Worm (Caenorhabditis elegans) whole organism, L4 larva: ENCODE results near the gene brap-2.

Experiments used
- F10B5.3 ChIP-seq: sonication (generic microtip); optimal IDR thresholded peaks from 2 replicates; lab custom pipeline; 2016; ENCODE audit warnings: mild to moderate bottlenecking, missing genetic modification characterization, missing compliant biosample characterization
- F26F4.8 ChIP-seq: fragments of 200-800 bp; sonication (Bioruptor generic); conservative IDR thresholded peaks from 2 replicates; pipeline ENCODE4 v1.3.6; 2022; ENCODE audit warnings: missing genetic modification characterization, missing compliant biosample characterization
- F49E8.2 ChIP-seq: sonication (generic microtip); optimal IDR thresholded peaks from 2 replicates; lab custom pipeline; 2016; ENCODE audit warnings: missing compliant biosample characterization, mild to moderate bottlenecking, missing genetic modification characterization, borderline replicate concordance
- R02D3.7 ChIP-seq: fragments of 150-350 bp; sonication (generic microtip); optimal IDR thresholded peaks from 3 replicates; lab custom pipeline; 2014; ENCODE audit warnings: missing biosample characterization, missing genetic modification characterization
- T26A8.4 ChIP-seq: fragments of 200-800 bp; sonication (Bioruptor generic); IDR thresholded peaks from 2 replicates; pipeline ENCODE4 v1.3.6; 2022; ENCODE audit warnings: missing genetic modification characterization, missing compliant biosample characterization
- Y105C5A.15 ChIP-seq: fragments of 200-800 bp; sonication (Bioruptor generic); IDR thresholded peaks from 2 replicates; pipeline ENCODE4 v1.3.6; 2022; ENCODE audit warnings: missing genetic modification characterization, missing compliant biosample characterization
- Y48G9A.11 ChIP-seq: fragments of 200-800 bp; sonication (Bioruptor generic); IDR thresholded peaks from 2 replicates; pipeline ENCODE4 v1.3.6; 2022; ENCODE audit warnings: missing genetic modification reagents, missing genetic modification characterization, missing compliant biosample characterization
- ZK546.5 ChIP-seq, 2 experiments: sonication (generic microtip); optimal IDR thresholded peaks; 2 replicates each; lab custom pipeline; 2017; ENCODE audit warnings: missing biosample characterization in 2 of 2, missing genetic modification characterization in 2 of 2
- aly-2 ChIP-seq: sonication (generic microtip); optimal IDR thresholded peaks from 2 replicates; lab custom pipeline; 2018; ENCODE audit warnings: missing biosample characterization, missing genetic modification characterization
- ama-1 ChIP-seq: fragments of 150-350 bp; optimal IDR thresholded peaks from 2 replicates; lab custom pipeline; 2014; ENCODE audit warnings: inconsistent platforms, mixed read lengths
- attf-4 ChIP-seq: sonication (generic microtip); optimal IDR thresholded peaks from 3 replicates; lab custom pipeline; 2017; ENCODE audit warnings: missing biosample characterization, missing genetic modification characterization
- ceh-28 ChIP-seq: fragments of 150-350 bp; optimal IDR thresholded peaks from 2 replicates; lab custom pipeline; 2014; ENCODE audit warnings: missing biosample characterization, missing genetic modification reagents, missing genetic modification characterization
- ceh-32 ChIP-seq: sonication (generic microtip); optimal IDR thresholded peaks from 2 replicates; lab custom pipeline; 2016; ENCODE audit warnings: mild to moderate bottlenecking, missing genetic modification characterization, missing compliant biosample characterization; ENCODE audit not compliant: poor library complexity
- ceh-82 ChIP-seq: sonication (generic microtip); optimal IDR thresholded peaks from 2 replicates; lab custom pipeline; 2017; ENCODE audit warnings: missing biosample characterization, missing genetic modification characterization
- ces-1 ChIP-seq: fragments of 150-350 bp; sonication (generic microtip); optimal IDR thresholded peaks from 4 replicates; lab custom pipeline; 2014; ENCODE audit warnings: missing biosample characterization, missing genetic modification reagents, missing genetic modification characterization
- ctbp-1 ChIP-seq: fragments of 200-800 bp; sonication (Bioruptor generic); IDR thresholded peaks from 2 replicates; pipeline ENCODE4 v1.3.6; 2022; ENCODE audit warnings: missing genetic modification reagents, missing genetic modification characterization, missing compliant biosample characterization
- daf-12 ChIP-seq: fragments of 150-350 bp; optimal IDR thresholded peaks from 2 replicates; lab custom pipeline; 2014; ENCODE audit warnings: missing biosample characterization, missing genetic modification reagents, missing genetic modification characterization
- daf-16 ChIP-seq, 3 experiments: sonication (generic microtip); optimal IDR thresholded peaks; 2 replicates each; lab custom pipeline; 2016 to 2017; ENCODE audit warnings: missing genetic modification characterization in 3 of 3, missing genetic modification reagents in 3 of 3, mild to moderate bottlenecking in 2 of 3, missing compliant biosample characterization in 2 of 3, missing biosample characterization in 1 of 3, moderate library complexity in 1 of 3
- daf-8 ChIP-seq: fragments of 200-800 bp; sonication (Bioruptor generic); IDR thresholded peaks from 2 replicates; pipeline ENCODE4 v1.3.6; 2022; ENCODE audit warnings: missing genetic modification characterization, missing compliant biosample characterization
- dpl-1 ChIP-seq: fragments of 150-350 bp; optimal IDR thresholded peaks from 2 replicates; lab custom pipeline; 2014; ENCODE audit warnings: missing biosample characterization, missing genetic modification reagents, missing genetic modification characterization
- duxl-1 ChIP-seq: sonication (generic microtip); optimal IDR thresholded peaks from 2 replicates; lab custom pipeline; 2016; ENCODE audit warnings: mild to moderate bottlenecking, missing genetic modification characterization, moderate library complexity, missing compliant biosample characterization; ENCODE audit not compliant: poor library complexity
- dve-1 ChIP-seq: sonication (generic microtip); optimal IDR thresholded peaks from 2 replicates; lab custom pipeline; 2017; ENCODE audit warnings: antibody characterized with exemption, mild to moderate bottlenecking, missing genetic modification characterization, missing compliant biosample characterization; ENCODE audit not compliant: insufficient read depth
- egl-43 ChIP-seq: fragments of 200-800 bp; sonication (Bioruptor generic); IDR thresholded peaks from 2 replicates; pipeline ENCODE4 v1.3.6; 2022; ENCODE audit warnings: missing genetic modification reagents, missing genetic modification characterization, missing compliant biosample characterization
- fkh-10 ChIP-seq: fragments of 150-350 bp; optimal IDR thresholded peaks from 2 replicates; lab custom pipeline; 2014; ENCODE audit warnings: missing biosample characterization, missing genetic modification reagents, missing genetic modification characterization
- fos-1 ChIP-seq: fragments of 150-350 bp; optimal IDR thresholded peaks from 2 replicates; lab custom pipeline; 2014; ENCODE audit warnings: missing biosample characterization, missing genetic modification characterization
- gei-8 ChIP-seq: fragments of 200-800 bp; sonication (Bioruptor generic); optimal IDR thresholded peaks from 2 replicates; lab custom pipeline; 2018; ENCODE audit warnings: mild to moderate bottlenecking, missing genetic modification characterization, missing compliant biosample characterization
- hif-1 ChIP-seq, 2 experiments: sonication (generic microtip); optimal IDR thresholded peaks; 2 replicates each; lab custom pipeline; 2016 to 2017; ENCODE audit warnings: missing compliant biosample characterization in 2 of 2, missing genetic modification characterization in 2 of 2, missing genetic modification reagents in 2 of 2, missing genotype in 2 of 2, mild to moderate bottlenecking in 1 of 2
- hlh-30 ChIP-seq: sonication (generic microtip); optimal IDR thresholded peaks from 2 replicates; lab custom pipeline; 2017; ENCODE audit warnings: antibody characterized with exemption, mild to moderate bottlenecking, missing genetic modification characterization, missing compliant biosample characterization; ENCODE audit not compliant: insufficient read depth
- lin-13 ChIP-seq: fragments of 150-350 bp; optimal IDR thresholded peaks from 2 replicates; lab custom pipeline; 2014; ENCODE audit warnings: missing biosample characterization, missing genetic modification reagents, missing genetic modification characterization
- lin-15B ChIP-seq: fragments of 150-350 bp; sonication (generic microtip); optimal IDR thresholded peaks from 3 replicates; lab custom pipeline; 2014; ENCODE audit warnings: missing biosample characterization, missing genetic modification characterization
- lin-29 ChIP-seq: fragments of 200-800 bp; sonication (Bioruptor generic); IDR thresholded peaks from 2 replicates; pipeline ENCODE4 v1.3.6; 2022; ENCODE audit warnings: missing genetic modification reagents, missing genetic modification characterization, missing compliant biosample characterization
- lin-38 ChIP-seq: fragments of 200-800 bp; sonication (Bioruptor generic); IDR thresholded peaks from 2 replicates; pipeline ENCODE4 v1.3.6; 2022; ENCODE audit warnings: missing genetic modification reagents, missing genetic modification characterization, missing compliant biosample characterization
- madf-5 ChIP-seq, 2 experiments: fragments of 200-800 bp; sonication (Bioruptor generic); IDR thresholded peaks; 2 replicates each; pipeline ENCODE4 v1.3.6; 2022; ENCODE audit warnings: missing compliant biosample characterization in 2 of 2, missing genetic modification characterization in 2 of 2
- mdl-1 ChIP-seq, 2 experiments: fragments of 150-350 bp in 1 of 2; sonication (generic microtip) in 1 of 2; optimal IDR thresholded peaks; 2 replicates each; lab custom pipeline; 2014 to 2017; ENCODE audit warnings: missing biosample characterization in 2 of 2, missing genetic modification characterization in 2 of 2
- mep-1 ChIP-seq: fragments of 150-350 bp; sonication (generic microtip); optimal IDR thresholded peaks from 3 replicates; lab custom pipeline; 2014; ENCODE audit warnings: missing biosample characterization, missing genetic modification characterization
- nhr-10 ChIP-seq: fragments of 150-350 bp; optimal IDR thresholded peaks from 2 replicates; lab custom pipeline; 2014; ENCODE audit warnings: missing biosample characterization, missing genetic modification characterization
- nhr-11 ChIP-seq: fragments of 150-350 bp; optimal IDR thresholded peaks from 2 replicates; lab custom pipeline; 2014; ENCODE audit warnings: missing biosample characterization, missing genetic modification characterization
- nhr-237 ChIP-seq: sonication (generic microtip); optimal IDR thresholded peaks from 2 replicates; lab custom pipeline; 2017; ENCODE audit warnings: missing biosample characterization, missing genetic modification characterization
- nhr-25 ChIP-seq: sonication (generic microtip); optimal IDR thresholded peaks from 2 replicates; lab custom pipeline; 2017; ENCODE audit warnings: missing genetic modification characterization, mild to moderate bottlenecking, missing compliant biosample characterization, antibody characterized with exemption, moderate library complexity, borderline replicate concordance; ENCODE audit not compliant: insufficient read depth
- nhr-41 ChIP-seq: fragments of 200-800 bp; sonication (Bioruptor generic); IDR thresholded peaks from 2 replicates; pipeline ENCODE4 v1.3.6; 2022; ENCODE audit warnings: missing genetic modification reagents, missing genetic modification characterization, missing compliant biosample characterization
- nhr-48 ChIP-seq: sonication (generic microtip); optimal IDR thresholded peaks from 2 replicates; lab custom pipeline; 2016; ENCODE audit warnings: mild to moderate bottlenecking, missing genetic modification characterization, missing compliant biosample characterization
- pqm-1 ChIP-seq: sonication (generic microtip); optimal IDR thresholded peaks from 2 replicates; lab custom pipeline; 2017; ENCODE audit warnings: missing biosample characterization, missing genetic modification characterization
- sdz-12 ChIP-seq: fragments of 200-800 bp; sonication (Bioruptor generic); optimal IDR thresholded peaks from 2 replicates; lab custom pipeline; 2018; ENCODE audit warnings: mild to moderate bottlenecking, missing genetic modification characterization, missing compliant biosample characterization
- set-16 ChIP-seq: fragments of 200-800 bp; sonication (Bioruptor generic); IDR thresholded peaks from 2 replicates; pipeline ENCODE4 v1.3.6; 2022; ENCODE audit warnings: missing genetic modification reagents, missing genetic modification characterization, missing compliant biosample characterization
- snpc-1.2 ChIP-seq: fragments of 200-800 bp; sonication (Bioruptor generic); IDR thresholded peaks from 2 replicates; pipeline ENCODE4 v1.3.6; 2022; ENCODE audit warnings: missing genetic modification reagents, missing genetic modification characterization, missing compliant biosample characterization
- unc-39 ChIP-seq: sonication (generic microtip); optimal IDR thresholded peaks from 2 replicates; lab custom pipeline; 2017; ENCODE audit warnings: missing biosample characterization, missing genetic modification characterization
- vab-7 ChIP-seq: fragments of 200-800 bp; sonication (Bioruptor generic); IDR thresholded peaks from 2 replicates; pipeline ENCODE4 v1.3.6; 2022; ENCODE audit warnings: missing genetic modification reagents, missing genetic modification characterization, missing compliant biosample characterization
- zag-1 ChIP-seq: fragments of 150-350 bp; optimal IDR thresholded peaks from 2 replicates; lab custom pipeline; 2014; ENCODE audit warnings: missing biosample characterization, missing genetic modification characterization
- zip-2 ChIP-seq: fragments of 150-350 bp; optimal IDR thresholded peaks from 2 replicates; lab custom pipeline; 2014; ENCODE audit warnings: missing biosample characterization, missing genetic modification characterization

brap-2 gene

DNA sequence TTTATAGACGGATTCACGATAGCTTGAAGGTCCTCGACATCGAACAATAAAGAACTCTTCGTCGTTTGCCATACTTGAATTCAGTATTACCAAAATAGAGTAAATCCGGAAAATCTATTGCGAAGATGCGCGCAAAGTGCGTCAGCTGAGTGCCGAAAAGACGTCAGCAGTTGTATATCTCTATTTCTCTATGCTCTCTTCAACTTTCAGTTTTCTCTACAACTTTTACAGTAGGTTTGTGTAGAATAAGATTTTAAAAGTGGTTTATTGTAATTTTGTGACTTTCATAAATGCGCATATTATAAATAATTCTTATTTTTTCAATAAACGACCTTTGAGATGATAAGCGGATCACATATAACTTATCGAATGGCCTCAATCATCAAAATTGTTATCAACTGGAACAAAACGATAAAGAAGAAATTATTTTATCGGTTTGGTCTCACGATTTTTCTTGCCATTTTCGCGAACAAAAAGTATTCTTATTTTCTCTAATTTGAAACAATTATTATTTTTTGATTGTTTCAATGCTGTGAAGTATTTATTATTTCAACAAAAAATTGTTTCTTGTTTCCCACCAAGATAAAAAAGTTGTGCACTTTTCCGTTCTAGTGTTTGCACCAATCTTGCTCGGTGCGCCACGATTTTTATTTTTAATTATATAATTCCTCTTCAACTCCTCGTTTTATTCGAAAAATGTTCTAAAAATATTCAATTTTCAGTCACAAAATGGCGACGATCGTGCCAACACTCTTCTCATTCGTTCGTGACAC, 19.5 kb downstream of the brap-2 start, which contains the start of the genes agt-2 and F09E5.3:
Gene agt-2 (minus strand): TSS at position 553 of the 773 bp plus-strand sequence.
Gene F09E5.3 (plus strand): TSS at position 723 of the 773 bp plus-strand sequence.
- peak; percentile 90 for TF ChIP-seq T26A8.4
- TF ChIP-seq ceh-82, result no peak
- no peak for TF ChIP-seq set-16 (GFP tag; lab: Robert Waterston, UW)
- TF ChIP-seq sdz-12 (GFP tag; lab: Kevin White, UChicago), result no peak
- no peak for TF ChIP-seq ceh-32 (tag; lab: Kevin White, UChicago)
- peak; percentile 91 for TF ChIP-seq dve-1
- TF ChIP-seq R02D3.7 (tag; lab: Kevin White, UChicago), result no peak
- TF ChIP-seq nhr-25 (tag; lab: Kevin White, UChicago), result peak; percentile 73
- peak; percentile 74 for TF ChIP-seq pqm-1 (tag; lab: Kevin White, UChicago)
- peak in 1 of 2 experiments; percentile 42 for TF ChIP-seq mdl-1 (tag; optimal IDR thresholded peaks at IDR 0.05; lab: Kevin White, UChicago)
- peak; percentile 58 for TF ChIP-seq duxl-1
- no peak for TF ChIP-seq fos-1 (tag; lab: Kevin White, UChicago)
- TF ChIP-seq lin-13 (GFP tag; lab: Kevin White, UChicago), result peak; percentile 84
- TF ChIP-seq lin-15B (tag; lab: Kevin White, UChicago), result no peak
- TF ChIP-seq lin-29, result peak; percentile 51; the same call in 1 of the 2 replicates
- TF ChIP-seq nhr-41 (GFP tag; lab: Robert Waterston, UW), result no peak
- TF ChIP-seq hif-1 (tag; optimal IDR thresholded peaks at IDR 0.05; lab: Kevin White, UChicago), result peak in 1 of 2 experiments; percentile 58
- TF ChIP-seq Y48G9A.11 (GFP tag; lab: Robert Waterston, UW), result no peak
- TF ChIP-seq Y105C5A.15 (GFP tag; lab: Robert Waterston, UW), result no peak
- TF ChIP-seq vab-7 (GFP tag; lab: Robert Waterston, UW), result no peak
- no peak for TF ChIP-seq ama-1 (lab: Kevin White, UChicago)
- TF ChIP-seq ceh-28, result no peak
- peak; percentile 81 for TF ChIP-seq hlh-30 (tag; lab: Kevin White, UChicago)
- no peak for TF ChIP-seq F49E8.2 (tag; lab: Kevin White, UChicago)
- peak; percentile 87 for TF ChIP-seq dpl-1 (GFP tag; lab: Kevin White, UChicago)
- TF ChIP-seq F10B5.3 (tag; lab: Kevin White, UChicago), result peak; percentile 65
- TF ChIP-seq zip-2 (tag; lab: Kevin White, UChicago), result peak; percentile 48
- TF ChIP-seq snpc-1.2, result no peak
- no peak for TF ChIP-seq zag-1
- peak; percentile 67 for TF ChIP-seq nhr-48
- no peak for TF ChIP-seq daf-12 (tag; lab: Kevin White, UChicago)
- TF ChIP-seq egl-43 (GFP tag; lab: Robert Waterston, UW), result no peak
- peak; percentile 89 for TF ChIP-seq nhr-11
- no peak for TF ChIP-seq nhr-10 (tag; lab: Kevin White, UChicago)
- no peak for TF ChIP-seq ZK546.5 (tag; optimal IDR thresholded peaks at IDR 0.05; lab: Kevin White, UChicago)
- TF ChIP-seq ctbp-1 (GFP tag; lab: Robert Waterston, UW), result peak; percentile 80; the same call in 1 of the 2 replicates
- peak in 1 of 2 experiments; percentile 19 for TF ChIP-seq daf-16 (GFP tag; optimal IDR thresholded peaks at IDR 0.05; lab: Kevin White, UChicago)
- TF ChIP-seq daf-16 (tag; optimal IDR thresholded peaks at IDR 0.05; lab: Kevin White, UChicago), result peak; percentile 19
- peak; percentile 32 for TF ChIP-seq ces-1 (GFP tag; lab: Kevin White, UChicago)
- TF ChIP-seq lin-38 (GFP tag; lab: Robert Waterston, UW), result peak; percentile 86
- TF ChIP-seq unc-39 (tag; lab: Kevin White, UChicago), result no peak
- no peak for TF ChIP-seq attf-4
- peak; percentile 86 for TF ChIP-seq fkh-10 (GFP tag; lab: Kevin White, UChicago)
- TF ChIP-seq daf-8, result no peak
- TF ChIP-seq nhr-237 (tag; lab: Kevin White, UChicago), result no peak
- peak; percentile 95 for TF ChIP-seq mep-1 (tag; lab: Kevin White, UChicago)
- no peak for TF ChIP-seq gei-8 (GFP tag; lab: Kevin White, UChicago)
- TF ChIP-seq madf-5 (GFP tag; IDR thresholded peaks at IDR 0.05; lab: Robert Waterston, UW), result no peak
- TF ChIP-seq aly-2, result no peak
- no peak for TF ChIP-seq F26F4.8 (GFP tag; lab: Robert Waterston, UW)
